Fruit fly (Drosophila melanogaster) whole organism, embryonic: ENCODE measurements around the gene CG18265.

Experiments used
- ATbp ChIP-seq: fragments of 200-800 bp; sonication (Bioruptor generic); optimal IDR thresholded peaks from 2 replicates; lab custom pipeline; 2017; ENCODE audit warnings: missing biosample characterization, mild to moderate bottlenecking, missing genetic modification characterization, missing genetic modification reagents
- Asciz ChIP-seq: fragments of 200-800 bp; sonication (Bioruptor generic); optimal IDR thresholded peaks from 2 replicates; lab custom pipeline; 2017; ENCODE audit warnings: missing biosample characterization, mild to moderate bottlenecking, missing genetic modification characterization, missing genetic modification reagents
- Blimp-1 ChIP-seq: fragments of 200-800 bp; sonication (Bioruptor generic); optimal IDR thresholded peaks from 3 replicates; lab custom pipeline; 2018; ENCODE audit warnings: missing biosample characterization, missing genetic modification characterization, mild to moderate bottlenecking, moderate library complexity, missing genetic modification reagents
- CG10543 ChIP-seq: fragments of 200-800 bp; sonication (Bioruptor generic); optimal IDR thresholded peaks from 3 replicates; lab custom pipeline; 2017; ENCODE audit warnings: missing biosample characterization, mild to moderate bottlenecking, missing genetic modification characterization, moderate library complexity
- CG11085 ChIP-seq: fragments of 200-800 bp; sonication (Bioruptor generic); IDR thresholded peaks from 2 replicates; pipeline ENCODE4 v1.3.6; 2022; ENCODE audit warnings: missing biosample characterization, missing genetic modification characterization
- CG1233 ChIP-seq: fragments of 200-800 bp; sonication (Bioruptor generic); optimal IDR thresholded peaks from 4 replicates; lab custom pipeline; 2018; ENCODE audit warnings: missing biosample characterization, mild to moderate bottlenecking, missing genetic modification characterization
- CG12769 ChIP-seq: fragments of 200-800 bp; sonication (Bioruptor generic); optimal IDR thresholded peaks from 2 replicates; lab custom pipeline; 2019; ENCODE audit warnings: missing biosample characterization, mild to moderate bottlenecking, missing genetic modification characterization, moderate library complexity
- CG13287 ChIP-seq: fragments of 200-800 bp; sonication (Bioruptor generic); IDR thresholded peaks from 2 replicates; pipeline ENCODE4 v1.3.6; 2022; ENCODE audit warnings: missing biosample characterization, missing genetic modification characterization; ENCODE audit not compliant: partially characterized antibody
- CG15696 ChIP-seq: fragments of 200-800 bp; sonication (Bioruptor generic); optimal IDR thresholded peaks from 2 replicates; lab custom pipeline; 2019; ENCODE audit warnings: missing biosample characterization, mild to moderate bottlenecking, missing genetic modification characterization, moderate library complexity
- CG17328 ChIP-seq: fragments of 200-800 bp; sonication (Bioruptor generic); IDR thresholded peaks from 2 replicates; pipeline ENCODE4 v1.3.6; 2022; ENCODE audit warnings: missing biosample characterization, missing genetic modification characterization
- CG2199 ChIP-seq: fragments of 200-800 bp; sonication (Bioruptor generic); IDR thresholded peaks from 3 replicates; pipeline ENCODE4 v1.3.6; 2022; ENCODE audit warnings: missing biosample characterization, missing genetic modification characterization
- CG2202 ChIP-seq: fragments of 200-800 bp; sonication (Bioruptor generic); optimal IDR thresholded peaks from 2 replicates; lab custom pipeline; 2018; ENCODE audit warnings: missing biosample characterization, mild to moderate bottlenecking, missing genetic modification characterization
- CG31224 ChIP-seq: fragments of 200-800 bp; sonication (Bioruptor generic); IDR thresholded peaks from 2 replicates; pipeline ENCODE4 v1.3.6; 2022; ENCODE audit warnings: missing biosample characterization, missing genetic modification characterization
- CG3407 ChIP-seq: fragments of 200-800 bp; sonication (Bioruptor generic); optimal IDR thresholded peaks from 2 replicates; lab custom pipeline; 2018; ENCODE audit warnings: missing biosample characterization, mild to moderate bottlenecking, missing genetic modification characterization
- CG34224 ChIP-seq: fragments of 200-800 bp; sonication (Bioruptor generic); IDR thresholded peaks from 3 replicates; pipeline ENCODE4 v1.3.6; 2022; ENCODE audit warnings: missing biosample characterization, missing genetic modification characterization; ENCODE audit not compliant: partially characterized antibody
- CG4328 ChIP-seq: fragments of 200-800 bp; sonication (Bioruptor generic); optimal IDR thresholded peaks from 3 replicates; lab custom pipeline; 2017; ENCODE audit warnings: missing biosample characterization, missing genetic modification reagents, missing genetic modification characterization
- CG8924 ChIP-seq: fragments of 200-800 bp; optimal IDR thresholded peaks from 3 replicates; lab custom pipeline; 2019; ENCODE audit warnings: missing biosample characterization, mild to moderate bottlenecking, missing genetic modification characterization, moderate library complexity
- CG9727 ChIP-seq: fragments of 200-800 bp; sonication (Bioruptor generic); optimal IDR thresholded peaks from 3 replicates; lab custom pipeline; 2017; ENCODE audit warnings: missing biosample characterization, mild to moderate bottlenecking, missing genetic modification characterization
- CG9932 ChIP-seq: fragments of 200-800 bp; sonication (Bioruptor generic); IDR thresholded peaks from 2 replicates; pipeline ENCODE4 v1.3.6; 2022; ENCODE audit warnings: missing biosample characterization, missing genetic modification characterization
- Med ChIP-seq: fragments of 200-800 bp; sonication (Bioruptor generic); peaks from one replicate; lab custom pipeline; 2016; ENCODE audit warnings: missing biosample characterization, missing genetic modification characterization, mild to moderate bottlenecking, inconsistent platforms, moderate library complexity
- NK7.1 ChIP-seq: fragments of 200-800 bp; sonication (Bioruptor generic); optimal IDR thresholded peaks from 3 replicates; lab custom pipeline; 2016; ENCODE audit warnings: missing biosample characterization, missing genetic modification characterization
- Nf-YB ChIP-seq: fragments of 200-800 bp; sonication (Bioruptor generic); optimal IDR thresholded peaks from 3 replicates; lab custom pipeline; 2019; ENCODE audit warnings: missing biosample characterization, mild to moderate bottlenecking, missing genetic modification characterization, moderate library complexity
- Nf-YC ChIP-seq: fragments of 200-800 bp; optimal IDR thresholded peaks from 3 replicates; lab custom pipeline; 2019; ENCODE audit warnings: missing biosample characterization, mild to moderate bottlenecking, missing genetic modification characterization, moderate library complexity
- Opbp ChIP-seq: fragments of 200-800 bp; sonication (Bioruptor generic); IDR thresholded peaks from 3 replicates; pipeline ENCODE4 v1.3.6; 2022; ENCODE audit warnings: missing biosample characterization, missing genetic modification characterization; ENCODE audit not compliant: partially characterized antibody
- Pdp1 ChIP-seq, 2 experiments: fragments of 200-800 bp; sonication (Bioruptor generic); optimal IDR thresholded peaks; 3 replicates each; lab custom pipeline; 2016; ENCODE audit warnings: missing biosample characterization in 2 of 2, missing genetic modification characterization in 2 of 2, mild to moderate bottlenecking in 1 of 2, moderate library complexity in 1 of 2
- Ptx1 ChIP-seq: fragments of 200-800 bp; sonication (Bioruptor generic); IDR thresholded peaks from 2 replicates; pipeline ENCODE4 v1.3.6; 2022; ENCODE audit warnings: missing biosample characterization, missing genetic modification characterization
- Trl ChIP-seq, 3 experiments: fragments of >200 bp in 2 of 3; fragments of 200-800 bp in 1 of 3; sonication (Bioruptor generic) in 1 of 3; optimal IDR thresholded peaks; 2 replicates in 1 of 3; 3 replicates in 2 of 3; lab custom pipeline; 2016 to 2017; ENCODE audit warnings: missing biosample characterization in 1 of 3, missing genetic modification characterization in 1 of 3
- Xrp1 ChIP-seq: fragments of 200-800 bp; sonication (Bioruptor generic); IDR thresholded peaks from 2 replicates; pipeline ENCODE4 v1.3.6; 2022; ENCODE audit warnings: missing biosample characterization, missing genetic modification characterization
- bcd ChIP-seq: fragments of 200-800 bp; sonication (Bioruptor generic); optimal IDR thresholded peaks from 2 replicates; lab custom pipeline; 2017; ENCODE audit warnings: missing biosample characterization, mild to moderate bottlenecking, missing genetic modification characterization
- bsh ChIP-seq, 2 experiments: fragments of 200-800 bp; sonication (Bioruptor generic); optimal IDR thresholded peaks; 2 replicates each; lab custom pipeline; 2017 to 2018; ENCODE audit warnings: mild to moderate bottlenecking in 2 of 2, missing biosample characterization in 2 of 2, missing genetic modification characterization in 2 of 2, moderate library complexity in 1 of 2
- caup ChIP-seq: fragments of 200-800 bp; sonication (Bioruptor generic); optimal IDR thresholded peaks from 3 replicates; lab custom pipeline; 2017; ENCODE audit warnings: missing biosample characterization, mild to moderate bottlenecking, missing genetic modification characterization, moderate library complexity; ENCODE audit not compliant: severe bottlenecking
- corto ChIP-seq: fragments of 200-800 bp; sonication (Bioruptor generic); optimal IDR thresholded peaks from 2 replicates; lab custom pipeline; 2016; ENCODE audit warnings: missing biosample characterization, mild to moderate bottlenecking, missing genetic modification characterization, moderate library complexity
- crol ChIP-seq: fragments of 200-800 bp; sonication (Bioruptor generic); IDR thresholded peaks from 2 replicates; pipeline ENCODE4 v1.3.6; 2022; ENCODE audit warnings: missing biosample characterization, missing genetic modification characterization
- da ChIP-seq: fragments of 200-800 bp; sonication (Bioruptor generic); optimal IDR thresholded peaks from 2 replicates; lab custom pipeline; 2016; ENCODE audit warnings: missing biosample characterization, missing genetic modification characterization
- grau ChIP-seq: fragments of 200-800 bp; optimal IDR thresholded peaks from 3 replicates; lab custom pipeline; 2019; ENCODE audit warnings: missing biosample characterization, mild to moderate bottlenecking, missing genetic modification characterization, moderate library complexity
- ham ChIP-seq: fragments of 200-800 bp; sonication (Bioruptor generic); IDR thresholded peaks from 2 replicates; pipeline ENCODE4 v1.3.6; 2022; ENCODE audit warnings: missing biosample characterization, missing genetic modification characterization
- her ChIP-seq: fragments of 200-800 bp; sonication (Bioruptor generic); optimal IDR thresholded peaks from 2 replicates; lab custom pipeline; 2016; ENCODE audit warnings: missing biosample characterization, missing genetic modification characterization
- kah ChIP-seq: fragments of 200-800 bp; sonication (Bioruptor generic); optimal IDR thresholded peaks from 2 replicates; lab custom pipeline; 2018; ENCODE audit warnings: missing biosample characterization, mild to moderate bottlenecking, missing genetic modification characterization
- lab ChIP-seq: fragments of 200-800 bp; sonication (Bioruptor generic); optimal IDR thresholded peaks from 3 replicates; lab custom pipeline; 2017; ENCODE audit warnings: missing biosample characterization, missing genetic modification characterization, mild to moderate bottlenecking, moderate library complexity, missing genetic modification reagents
- lmd ChIP-seq: fragments of 200-800 bp; sonication (Bioruptor generic); IDR thresholded peaks from 2 replicates; pipeline ENCODE4 v1.3.6; 2022; ENCODE audit warnings: missing biosample characterization, missing genetic modification characterization
- nom ChIP-seq: fragments of 200-800 bp; sonication (Bioruptor generic); optimal IDR thresholded peaks from 2 replicates; lab custom pipeline; 2017; ENCODE audit warnings: missing biosample characterization, missing genetic modification characterization, mild to moderate bottlenecking, moderate library complexity, missing genetic modification reagents
- schlank ChIP-seq: fragments of 200-800 bp; sonication (Bioruptor generic); optimal IDR thresholded peaks from 2 replicates; lab custom pipeline; 2018; ENCODE audit warnings: missing biosample characterization, mild to moderate bottlenecking, missing genetic modification characterization
- sens ChIP-seq: fragments of 200-800 bp; sonication (Bioruptor generic); peaks from one replicate; lab custom pipeline; 2016; ENCODE audit warnings: missing biosample characterization, missing genetic modification characterization
- sr ChIP-seq: fragments of 200-800 bp; sonication (Bioruptor generic); IDR thresholded peaks from 3 replicates; pipeline ENCODE4 v1.3.6; 2022; ENCODE audit warnings: missing biosample characterization, missing genetic modification characterization
- z ChIP-seq: fragments of 200-800 bp; sonication (Bioruptor generic); IDR thresholded peaks from 3 replicates; pipeline ENCODE4 v1.3.6; 2022; ENCODE audit warnings: missing biosample characterization, missing genetic modification characterization

CG18265 gene

DNA sequence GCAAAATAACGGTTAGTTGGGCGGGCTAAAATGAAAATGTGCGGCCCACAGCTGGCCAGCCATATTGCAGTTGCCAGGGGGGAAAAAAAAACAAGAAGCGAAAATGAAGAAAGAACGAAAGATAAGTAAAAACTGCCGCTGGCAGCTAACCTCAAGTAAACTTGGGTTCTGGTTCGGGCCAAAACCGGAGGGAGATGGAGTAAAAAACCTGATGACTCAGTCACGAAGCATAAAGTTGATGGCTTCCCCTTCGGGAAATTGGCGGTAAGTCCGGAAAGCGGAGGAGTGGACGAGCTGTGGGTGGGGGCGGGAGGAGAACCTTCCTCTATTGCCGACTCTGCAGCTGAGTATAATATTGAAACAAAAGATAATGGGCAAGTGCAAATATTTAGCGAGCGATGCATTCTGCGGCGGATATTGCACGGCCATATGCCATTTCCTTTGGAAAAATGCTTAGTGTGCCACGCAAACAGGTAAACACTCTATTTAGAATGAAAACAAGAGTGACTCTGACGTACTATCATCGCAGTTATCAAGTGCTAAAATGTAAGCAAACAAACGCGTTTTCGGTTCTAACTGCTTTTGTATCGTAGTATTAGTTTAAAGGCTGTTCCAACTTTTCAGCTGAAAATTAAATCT lies 20.0 kb upstream of the CG18265 start (continued):
- TF ChIP-seq CG1233 (no peak), CG9727 (peak; percentile 13), CG13287 (GFP tag; lab: Robert Waterston, UW) (no peak), Nf-YC (tag; lab: Kevin White, UChicago) (no peak), CG15696 (tag; lab: Kevin White, UChicago) (peak; percentile 40), schlank (tag; lab: Kevin White, UChicago) (no peak), Opbp (0 out of 3 replicates have a peak, but pooled peaks have one; percentile 18), Ptx1 (no peak), CG8924 (tag; lab: Kevin White, UChicago) (no peak), CG9932 (0 out of 2 replicates have a peak, but pooled peaks have one; percentile 36), CG11085 (GFP tag; lab: Robert Waterston, UW) (no peak), her (GFP tag; lab: Kevin White, UChicago) (no peak), Blimp-1 (GFP tag; lab: Kevin White, UChicago) (no peak)

DNA sequence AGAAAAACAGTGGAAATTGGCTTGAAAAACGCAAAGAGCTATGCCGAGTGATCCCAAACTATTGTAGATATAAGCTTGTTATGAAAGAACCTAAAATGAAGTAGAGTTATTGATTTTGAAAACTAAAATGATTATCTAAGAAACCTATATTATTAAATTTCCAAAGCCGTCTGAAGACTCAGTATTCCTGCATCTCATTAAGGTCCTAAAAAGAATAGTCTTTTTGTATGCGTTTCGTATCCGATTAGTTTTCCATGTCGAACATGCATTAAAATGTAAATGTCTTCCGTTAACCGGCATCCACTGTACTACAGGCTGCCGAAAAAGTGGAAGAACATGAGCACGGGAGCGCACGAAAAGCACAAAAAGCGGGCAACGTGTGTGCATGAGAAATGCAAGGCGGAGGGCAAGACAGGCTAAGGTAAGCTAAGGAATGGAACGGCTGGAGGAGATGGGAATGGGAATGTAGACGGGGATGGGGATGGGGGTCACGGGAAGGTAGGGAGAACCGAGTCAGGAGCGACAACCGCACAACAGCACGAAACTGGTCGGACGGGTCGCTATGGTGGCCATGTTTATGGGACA lies 18.5 kb upstream of the CG18265 start:
- TF ChIP-seq CG3407 (GFP tag; lab: Kevin White, UChicago) (no peak), nom (GFP tag; lab: Kevin White, UChicago) (peak; percentile 1), crol (GFP tag; lab: Robert Waterston, UW) (peak; percentile 12; the same call in 1 of the 2 replicates), corto (GFP tag; lab: Kevin White, UChicago) (peak; percentile 0), grau (peak; percentile 64), bsh (GFP tag; optimal IDR thresholded peaks at IDR 0.05; lab: Kevin White, UChicago) (peak in 1 of 2 experiments; percentile 42), lmd (GFP tag; lab: Robert Waterston, UW) (no peak), Med (GFP tag; lab: Kevin White, UChicago) (peak; percentile 55), caup (GFP tag; lab: Kevin White, UChicago) (no peak), kah (no peak), sens (GFP tag; lab: Kevin White, UChicago) (peak; percentile 47)

DNA sequence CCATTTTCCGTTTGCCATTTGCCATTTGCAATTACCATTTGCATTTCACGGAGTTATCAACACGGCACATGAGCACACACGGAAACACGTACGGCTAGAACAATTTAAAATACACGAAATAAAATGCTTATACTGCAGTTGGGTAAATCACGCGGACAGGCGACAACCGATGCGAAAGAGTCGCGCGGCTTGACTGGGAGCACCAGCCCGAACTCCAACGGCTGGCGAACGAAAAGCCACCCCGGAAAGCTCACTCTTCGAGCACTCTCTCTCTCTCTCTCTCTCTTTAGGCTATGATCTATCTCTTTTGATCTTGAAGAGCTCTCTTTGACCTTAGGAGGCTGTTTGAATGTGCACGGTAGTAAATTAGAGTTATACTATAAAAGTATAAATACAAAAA lies 17.9 kb upstream of the CG18265 start, which contains the start of gene blot:
TSS of gene blot (minus strand) at position 196 of the 400 bp plus-strand sequence.
- TF ChIP-seq CG31224 (GFP tag; lab: Robert Waterston, UW) (no peak), kah (no peak), lab (GFP tag; lab: Kevin White, UChicago) (no peak), Asciz (GFP tag; lab: Kevin White, UChicago) (no peak), ham (GFP tag; lab: Robert Waterston, UW) (no peak), CG12769 (tag; lab: Kevin White, UChicago) (peak; percentile 45), CG10543 (GFP tag; lab: Kevin White, UChicago) (no peak), CG2199 (GFP tag; lab: Robert Waterston, UW) (no peak), CG34224 (GFP tag; lab: Robert Waterston, UW) (peak; percentile 23; the same call in 1 of the 3 replicates), bcd (GFP tag; lab: Kevin White, UChicago) (no peak), Xrp1 (no peak), Nf-YB (no peak), ATbp (GFP tag; lab: Kevin White, UChicago) (no peak), NK7.1 (GFP tag; lab: Kevin White, UChicago) (no peak), CG13287 (GFP tag; lab: Robert Waterston, UW) (peak; percentile 36; the same call in 1 of the 2 replicates), Pdp1 (GFP tag; optimal IDR thresholded peaks at IDR 0.05; lab: Kevin White, UChicago) (no peak), CG4328 (GFP tag; lab: Kevin White, UChicago) (no peak), sr (GFP tag; lab: Robert Waterston, UW) (peak; percentile 37; the same call in 1 of the 3 replicates), z (0 out of 3 replicates have a peak, but pooled peaks have one; percentile 34), CG17328 (GFP tag; lab: Robert Waterston, UW) (0 out of 2 replicates have a peak, but pooled peaks have one; percentile 44), CG2202 (tag; lab: Kevin White, UChicago) (no peak), da (GFP tag; lab: Kevin White, UChicago) (no peak), Trl (optimal IDR thresholded peaks at IDR 0.05; lab: Kevin White, UChicago) (peak; percentile 86 to 88), Trl (GFP tag; optimal IDR thresholded peaks at IDR 0.05; lab: Kevin White, UChicago) (no peak)
